Worm (Caenorhabditis elegans): Measurements from ENCODE around the gene str-175.

DNA sequence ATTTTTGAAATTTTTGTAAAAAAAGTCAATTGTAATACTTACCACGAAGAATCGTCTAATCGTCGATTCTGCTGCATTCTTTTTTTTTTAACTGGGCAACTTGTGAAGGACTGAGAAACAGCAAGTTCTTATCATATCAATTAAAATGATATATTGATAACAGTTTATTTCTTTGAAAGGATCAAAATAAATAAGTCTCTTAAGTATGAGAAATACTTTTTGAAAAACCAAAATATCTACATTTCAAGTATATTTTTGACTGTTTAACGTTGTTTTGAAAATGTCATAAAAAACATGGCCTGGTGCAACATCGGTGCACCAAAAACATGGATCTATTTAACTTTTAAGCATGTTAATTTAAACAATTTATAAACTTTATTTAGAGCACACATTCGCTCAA is 14.3 kb downstream of the str-175 start, which contains the start of gene Y17G9A.2:
- TF ChIP-seq flt-1 (GFP tag; IDR thresholded peaks at IDR 0.05) = no peak
- no peak for TF ChIP-seq ref-1 (GFP tag; conservative IDR thresholded peaks at IDR 0.05)
- no peak for TF ChIP-seq tab-1 (GFP tag; IDR thresholded peaks at IDR 0.05)
- TF ChIP-seq cog-1 (tag; optimal IDR thresholded peaks at IDR 0.05) = no peak
